Worm (Caenorhabditis elegans): Measurements from ENCODE around the gene M110.9.
A peak's percentile ranks its signal among the peaks of the same experiment; 100 is the strongest.

Gene M110.9

DNA sequence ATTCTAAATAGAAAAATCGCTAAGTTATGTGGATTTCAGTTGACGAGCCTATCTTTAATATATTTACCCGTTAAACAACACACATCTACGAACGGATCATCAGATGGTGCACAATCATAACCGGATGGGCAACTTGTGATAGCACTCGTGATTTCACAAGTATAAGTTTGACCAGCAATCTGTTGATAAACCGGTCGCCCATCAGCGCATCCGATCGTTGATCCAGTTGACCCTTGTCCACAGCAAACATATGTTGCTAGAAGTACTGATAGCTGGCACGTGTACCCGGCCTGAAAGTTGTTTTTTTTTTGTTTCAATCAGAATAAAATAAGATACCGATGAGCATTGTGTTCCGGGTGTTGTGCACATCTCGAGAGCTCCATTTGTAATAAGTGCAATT, 36.6 kb downstream of the M110.9 start:
- TF ChIP-seq nhr-77 (tag; optimal IDR thresholded peaks at IDR 0.05) = no peak
- TF ChIP-seq nhr-76 (tag; optimal IDR thresholded peaks at IDR 0.05) = no peak
- no peak for TF ChIP-seq sox-4 (tag; optimal IDR thresholded peaks at IDR 0.05)
- no peak for TF ChIP-seq hlh-17 (GFP tag; optimal IDR thresholded peaks at IDR 0.05; ENCODE audit: borderline replicate concordance)
- peak; percentile 37; the same call in 1 of the 2 replicates for TF ChIP-seq grh-1 (GFP tag; IDR thresholded peaks at IDR 0.05)
- TF ChIP-seq mef-2 (tag; optimal IDR thresholded peaks at IDR 0.05) = no peak
- peak; percentile 13 for TF ChIP-seq nhr-85 (tag)
- peak in 1 of 2 experiments; percentile 1 for TF ChIP-seq lin-35 (GFP tag; optimal IDR thresholded peaks at IDR 0.05)
- TF ChIP-seq fos-1 (tag; optimal IDR thresholded peaks at IDR 0.05) = no peak
- no peak for TF ChIP-seq isw-1 (GFP tag; IDR thresholded peaks at IDR 0.05)
- TF ChIP-seq snu-23 (GFP tag; optimal IDR thresholded peaks at IDR 0.05) = no peak
- TF ChIP-seq Y116A8C.19 (tag; optimal IDR thresholded peaks at IDR 0.05; ENCODE audit: borderline replicate concordance) = no peak
- no peak for TF ChIP-seq ceh-90 (tag; optimal IDR thresholded peaks at IDR 0.05)
- TF ChIP-seq efl-3 (GFP tag; optimal IDR thresholded peaks at IDR 0.05) = no peak
- no peak for TF ChIP-seq F16B12.6 (tag; optimal IDR thresholded peaks at IDR 0.05)
- no peak for TF ChIP-seq elt-2 (tag; optimal IDR thresholded peaks at IDR 0.05)
- no peak for TF ChIP-seq lsy-2 (tag; optimal IDR thresholded peaks at IDR 0.05)
- no peak for TF ChIP-seq C16A3.4 (tag; optimal IDR thresholded peaks at IDR 0.05)
- TF ChIP-seq aha-1 (tag; optimal IDR thresholded peaks at IDR 0.05) = no peak
- no peak for TF ChIP-seq elt-3 (tag; optimal IDR thresholded peaks at IDR 0.05)
- no peak for TF ChIP-seq ces-1 (GFP tag; optimal IDR thresholded peaks at IDR 0.05)
- peak; percentile 37 for TF ChIP-seq blmp-1 (tag; optimal IDR thresholded peaks at IDR 0.05)
- no peak for TF ChIP-seq hlh-4 (tag; optimal IDR thresholded peaks at IDR 0.05)

DNA sequence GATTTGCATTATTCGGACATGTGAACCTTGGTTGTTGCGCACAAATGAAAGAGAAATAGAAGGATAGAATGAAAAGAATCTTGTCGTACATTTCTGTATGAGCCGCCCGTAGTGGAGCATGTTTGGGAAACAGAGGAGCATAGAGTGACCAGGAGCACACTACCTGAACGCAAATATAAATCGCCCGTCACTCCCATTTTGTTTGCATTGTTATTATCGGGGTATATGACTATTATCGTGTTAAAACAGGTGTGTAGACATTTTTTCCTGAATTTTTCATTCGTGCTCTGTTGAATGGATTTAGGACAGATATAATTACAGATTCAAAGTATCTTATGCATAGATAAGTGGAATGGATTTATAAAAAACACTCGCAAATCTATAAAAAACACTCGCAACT, 38.3 kb downstream of the M110.9 start, which contains the start of gene K01C8.2:
TSS of gene K01C8.2 (minus strand) at position 101 of the 400 bp plus-strand sequence.
- TF ChIP-seq pqm-1 (tag; optimal IDR thresholded peaks at IDR 0.05) (no peak), xbp-1 (tag; optimal IDR thresholded peaks at IDR 0.05) (no peak), nhr-85 (tag) (no peak), fkh-4 (tag; optimal IDR thresholded peaks at IDR 0.05; ENCODE audit: borderline replicate concordance) (no peak), fkh-8 (tag; optimal IDR thresholded peaks at IDR 0.05) (no peak), unc-86 (tag; optimal IDR thresholded peaks at IDR 0.05) (no peak), nhr-11 (tag; optimal IDR thresholded peaks at IDR 0.05) (no peak), nhr-20 (tag; optimal IDR thresholded peaks at IDR 0.05) (no peak), jun-1 (tag; optimal IDR thresholded peaks at IDR 0.05) (no peak), dsc-1 (tag; optimal IDR thresholded peaks at IDR 0.05) (no peak), unc-62 (GFP tag; optimal IDR thresholded peaks at IDR 0.05) (no peak), lin-15B (tag; optimal IDR thresholded peaks at IDR 0.05) (no peak), snu-23 (GFP tag; optimal IDR thresholded peaks at IDR 0.05) (no peak), C34B4.2 (tag; optimal IDR thresholded peaks at IDR 0.05) (no peak), ceh-63 (GFP tag; optimal IDR thresholded peaks at IDR 0.05) (no peak), mef-2 (tag; optimal IDR thresholded peaks at IDR 0.05) (no peak), F16B12.6 (tag; optimal IDR thresholded peaks at IDR 0.05) (no peak), unc-98 (GFP tag; IDR thresholded peaks at IDR 0.05) (no peak), ceh-90 (tag; optimal IDR thresholded peaks at IDR 0.05) (no peak)

DNA sequence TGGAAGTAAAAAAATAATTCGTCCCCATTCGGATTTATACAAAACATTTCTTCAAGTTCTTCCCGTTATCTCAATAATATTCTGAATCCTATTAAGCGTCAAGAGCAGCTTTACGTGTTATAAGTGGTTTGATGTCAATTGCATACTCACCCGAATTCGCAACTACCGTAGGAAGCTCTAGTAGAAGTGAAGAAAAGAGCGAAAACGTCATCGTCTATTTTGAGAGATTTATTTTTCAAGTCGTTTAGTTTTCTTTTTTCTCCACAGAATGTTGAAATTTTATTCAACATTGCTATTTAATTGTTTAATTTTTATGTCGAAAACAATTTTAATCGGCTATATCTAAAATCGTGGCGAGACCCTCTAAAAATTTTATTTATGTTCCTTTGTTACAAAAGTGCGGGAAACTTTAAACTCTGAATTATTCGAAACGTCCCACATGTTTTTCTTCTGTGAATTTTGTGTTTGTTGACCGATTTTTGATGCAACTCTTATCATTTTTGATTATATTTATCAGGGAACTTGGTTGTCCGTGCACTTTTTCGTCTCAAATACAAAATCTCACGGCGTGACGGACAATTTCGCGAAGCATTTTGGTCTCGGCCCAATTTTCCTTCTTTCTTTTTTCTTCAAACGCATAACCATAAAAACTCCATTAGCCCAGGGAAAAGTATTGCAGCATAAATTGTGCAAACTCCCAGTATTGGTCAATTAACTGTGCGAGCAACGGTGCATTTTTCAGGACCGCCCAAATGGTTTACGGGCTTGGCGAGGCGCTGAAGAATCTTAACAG, 39.0 kb downstream of the M110.9 start, which contains the start of gene tdc-1:
TSS of gene tdc-1 (plus strand) at position 743 of the 793 bp plus-strand sequence.
- TF ChIP-seq elt-2 (tag; optimal IDR thresholded peaks at IDR 0.05) (peak; percentile 20), dpl-1 (GFP tag; optimal IDR thresholded peaks at IDR 0.05) (no peak), sox-4 (tag; optimal IDR thresholded peaks at IDR 0.05) (no peak), nhr-76 (tag; optimal IDR thresholded peaks at IDR 0.05) (no peak), aly-2 (tag; optimal IDR thresholded peaks at IDR 0.05) (no peak), hlh-17 (GFP tag; optimal IDR thresholded peaks at IDR 0.05; ENCODE audit: borderline replicate concordance) (no peak), zag-1 (tag; optimal IDR thresholded peaks at IDR 0.05) (no peak), lin-13 (GFP tag; optimal IDR thresholded peaks at IDR 0.05) (no peak), efl-1 (optimal IDR thresholded peaks at IDR 0.05) (no peak), efl-1 (GFP tag; optimal IDR thresholded peaks at IDR 0.05 in 1 of 2) (peak in 1 of 2 experiments; percentile 66), unc-130 (tag; optimal IDR thresholded peaks at IDR 0.05) (no peak), ama-1 (optimal IDR thresholded peaks at IDR 0.05) (no peak), ces-1 (GFP tag; optimal IDR thresholded peaks at IDR 0.05) (no peak)

Measured in whole organism, L1 larva.